Worm (Caenorhabditis elegans) whole organism, L1 larva: ENCODE results near the gene C18D11.7.

ENCODE experiments used
- C16A3.4 ChIP-seq: fragments of 150-350 bp; optimal IDR thresholded peaks from 2 replicates; lab custom pipeline; 2014; ENCODE audit warnings: missing biosample characterization, missing genetic modification characterization
- Y116A8C.19 ChIP-seq: sonication (generic microtip); optimal IDR thresholded peaks from 2 replicates; lab custom pipeline; 2016; ENCODE audit warnings: missing compliant biosample characterization, missing genetic modification characterization, borderline replicate concordance
- alr-1 ChIP-seq: fragments of 200-800 bp; sonication (Bioruptor generic); optimal IDR thresholded peaks from 2 replicates; lab custom pipeline; 2018; ENCODE audit warnings: borderline replicate concordance, mild to moderate bottlenecking, missing genetic modification characterization, missing compliant biosample characterization
- aly-2 ChIP-seq: fragments of 150-350 bp; optimal IDR thresholded peaks from 2 replicates; lab custom pipeline; 2014; ENCODE audit warnings: missing biosample characterization, missing genetic modification characterization
- ama-1 ChIP-seq: fragments of 150-350 bp; optimal IDR thresholded peaks from 2 replicates; lab custom pipeline; 2014
- blmp-1 ChIP-seq: fragments of 150-350 bp; optimal IDR thresholded peaks from 2 replicates; lab custom pipeline; 2014; ENCODE audit warnings: missing biosample characterization, missing genetic modification characterization
- ceh-63 ChIP-seq: fragments of 200-800 bp; sonication (Bioruptor generic); optimal IDR thresholded peaks from 2 replicates; lab custom pipeline; 2018; ENCODE audit warnings: mild to moderate bottlenecking, missing genetic modification characterization, missing compliant biosample characterization
- ceh-8 ChIP-seq: fragments of 200-800 bp; sonication (Bioruptor generic); optimal IDR thresholded peaks from 2 replicates; lab custom pipeline; 2018; ENCODE audit warnings: mild to moderate bottlenecking, missing genetic modification characterization, moderate library complexity, missing compliant biosample characterization
- ceh-88 ChIP-seq: fragments of 200-800 bp; sonication (Bioruptor generic); IDR thresholded peaks from 2 replicates; pipeline ENCODE4 v1.3.6; 2022; ENCODE audit warnings: missing genetic modification characterization, missing compliant biosample characterization
- dpl-1 ChIP-seq, 3 experiments: fragments of 150-350 bp in 2 of 3; sonication (generic microtip) in 1 of 3; optimal IDR thresholded peaks; 2 replicates each; lab custom pipeline; 2014 to 2017; ENCODE audit warnings: missing biosample characterization in 3 of 3, missing genetic modification characterization in 3 of 3, missing genetic modification reagents in 3 of 3
- efl-1 ChIP-seq, 4 experiments: fragments of 150-350 bp; optimal IDR thresholded peaks in 3 of 4; peaks in 1 of 4; 1 replicate in 1 of 4; 2 replicates in 3 of 4; lab custom pipeline; 2014; ENCODE audit warnings: missing biosample characterization in 2 of 4, missing genetic modification characterization in 2 of 4, missing genetic modification reagents in 2 of 4
- efl-3 ChIP-seq: fragments of 200-800 bp; sonication (Bioruptor generic); optimal IDR thresholded peaks from 2 replicates; lab custom pipeline; 2018; ENCODE audit warnings: mild to moderate bottlenecking, missing genetic modification characterization, missing compliant biosample characterization
- elt-2 ChIP-seq: sonication (generic microtip); optimal IDR thresholded peaks from 2 replicates; lab custom pipeline; 2016; ENCODE audit warnings: missing genetic modification characterization, mild to moderate bottlenecking, inconsistent platforms, missing compliant biosample characterization, missing genetic modification reagents
- elt-3 ChIP-seq, 6 experiments: fragments of 150-350 bp in 1 of 6; sonication (generic microtip); optimal IDR thresholded peaks; 2 replicates each; lab custom pipeline; 2017 to 2018; ENCODE audit warnings: missing biosample characterization in 6 of 6, missing genetic modification characterization in 6 of 6, inconsistent platforms in 1 of 6
- fkh-10 ChIP-seq: sonication (generic microtip); optimal IDR thresholded peaks from 2 replicates; lab custom pipeline; 2017; ENCODE audit warnings: missing biosample characterization, missing genetic modification reagents, missing genetic modification characterization
- fkh-4 ChIP-seq: sonication (generic microtip); optimal IDR thresholded peaks from 2 replicates; lab custom pipeline; 2016; ENCODE audit warnings: missing compliant biosample characterization, missing genetic modification characterization, borderline replicate concordance
- fos-1 ChIP-seq: fragments of 150-350 bp; optimal IDR thresholded peaks from 2 replicates; lab custom pipeline; 2014; ENCODE audit warnings: missing biosample characterization, missing genetic modification characterization
- grh-1 ChIP-seq: fragments of 200-800 bp; sonication (Bioruptor generic); IDR thresholded peaks from 2 replicates; pipeline ENCODE4 v1.3.6; 2022; ENCODE audit warnings: missing genetic modification reagents, missing genetic modification characterization, missing compliant biosample characterization
- hlh-17 ChIP-seq: fragments of 200-800 bp; sonication (Bioruptor generic); optimal IDR thresholded peaks from 2 replicates; lab custom pipeline; 2018; ENCODE audit warnings: missing genetic modification characterization, mild to moderate bottlenecking, missing compliant biosample characterization, moderate library complexity, borderline replicate concordance
- hlh-4 ChIP-seq: sonication (generic microtip); optimal IDR thresholded peaks from 2 replicates; lab custom pipeline; 2016; ENCODE audit warnings: mild to moderate bottlenecking, missing genetic modification characterization, missing compliant biosample characterization
- irx-1 ChIP-seq: sonication (generic microtip); optimal IDR thresholded peaks from 2 replicates; lab custom pipeline; 2016; ENCODE audit warnings: missing genetic modification characterization, missing compliant biosample characterization
- isw-1 ChIP-seq: fragments of 200-800 bp; sonication (Bioruptor generic); IDR thresholded peaks from 2 replicates; pipeline ENCODE4 v1.3.6; 2022; ENCODE audit warnings: missing genetic modification characterization, missing compliant biosample characterization
- jun-1 ChIP-seq: fragments of 150-350 bp; optimal IDR thresholded peaks from 2 replicates; lab custom pipeline; 2014; ENCODE audit warnings: missing biosample characterization, missing genetic modification reagents, missing genetic modification characterization
- lin-39 ChIP-seq: fragments of 150-350 bp; optimal IDR thresholded peaks from 2 replicates; lab custom pipeline; 2014; ENCODE audit warnings: missing biosample characterization, missing genetic modification reagents, missing genetic modification characterization
- lsy-2 ChIP-seq, 2 experiments: fragments of 150-350 bp; optimal IDR thresholded peaks; 2 replicates each; lab custom pipeline; 2014; ENCODE audit warnings: missing biosample characterization in 2 of 2, missing genetic modification characterization in 2 of 2
- mdl-1 ChIP-seq, 2 experiments: fragments of 150-350 bp; optimal IDR thresholded peaks; 2 replicates each; lab custom pipeline; 2014 to 2017; ENCODE audit warnings: missing biosample characterization in 2 of 2, missing genetic modification characterization in 2 of 2, inconsistent platforms in 1 of 2
- mef-2 ChIP-seq: fragments of 150-350 bp; optimal IDR thresholded peaks from 2 replicates; lab custom pipeline; 2014; ENCODE audit warnings: missing biosample characterization, missing genetic modification characterization
- mep-1 ChIP-seq: fragments of 150-350 bp; optimal IDR thresholded peaks from 2 replicates; lab custom pipeline; 2014; ENCODE audit warnings: missing biosample characterization, missing genetic modification characterization
- nhr-11 ChIP-seq: fragments of 150-350 bp; optimal IDR thresholded peaks from 2 replicates; lab custom pipeline; 2014; ENCODE audit warnings: missing biosample characterization, missing genetic modification characterization
- nhr-19 ChIP-seq: fragments of 200-800 bp; sonication (Bioruptor generic); conservative IDR thresholded peaks from 2 replicates; pipeline ENCODE4 v1.3.6; 2022; ENCODE audit warnings: missing genetic modification characterization, missing compliant biosample characterization
- nhr-237 ChIP-seq: fragments of 150-350 bp; optimal IDR thresholded peaks from 2 replicates; lab custom pipeline; 2014; ENCODE audit warnings: missing biosample characterization, missing genetic modification characterization
- nhr-28 ChIP-seq: fragments of 150-350 bp; optimal IDR thresholded peaks from 2 replicates; lab custom pipeline; 2014; ENCODE audit warnings: missing biosample characterization, missing genetic modification characterization
- nhr-71 ChIP-seq: sonication (generic microtip); optimal IDR thresholded peaks from 2 replicates; lab custom pipeline; 2016; ENCODE audit warnings: mild to moderate bottlenecking, missing genetic modification characterization, moderate library complexity, missing compliant biosample characterization
- rnt-1 ChIP-seq: sonication (generic microtip); optimal IDR thresholded peaks from 2 replicates; lab custom pipeline; 2016; ENCODE audit warnings: mild to moderate bottlenecking, missing genetic modification characterization, moderate library complexity, missing compliant biosample characterization
- skn-1 ChIP-seq: fragments of 150-350 bp; optimal IDR thresholded peaks from 2 replicates; lab custom pipeline; 2014; ENCODE audit warnings: missing biosample characterization, missing genetic modification characterization
- snpc-4 ChIP-seq: fragments of 150-350 bp; optimal IDR thresholded peaks from 2 replicates; lab custom pipeline; 2014; ENCODE audit warnings: missing biosample characterization, missing genetic modification characterization
- sox-4 ChIP-seq: sonication (generic microtip); optimal IDR thresholded peaks from 2 replicates; lab custom pipeline; 2016; ENCODE audit warnings: missing genetic modification characterization, missing compliant biosample characterization
- sptf-1 ChIP-seq: fragments of 150-350 bp; optimal IDR thresholded peaks from 2 replicates; lab custom pipeline; 2014; ENCODE audit warnings: missing biosample characterization, missing genetic modification characterization
- tbx-2 ChIP-seq: sonication (generic microtip); optimal IDR thresholded peaks from 2 replicates; lab custom pipeline; 2016; ENCODE audit warnings: missing genetic modification characterization, missing compliant biosample characterization
- tlp-1 ChIP-seq: fragments of 150-350 bp; optimal IDR thresholded peaks from 2 replicates; lab custom pipeline; 2014; ENCODE audit warnings: missing biosample characterization, missing genetic modification characterization
- unc-98 ChIP-seq: fragments of 200-800 bp; sonication (Bioruptor generic); IDR thresholded peaks from 2 replicates; pipeline ENCODE4 v1.3.6; 2022; ENCODE audit warnings: missing genetic modification characterization, missing compliant biosample characterization
- vab-15 ChIP-seq: sonication (generic microtip); optimal IDR thresholded peaks from 2 replicates; lab custom pipeline; 2017; ENCODE audit warnings: missing genotype, mild to moderate bottlenecking, missing genetic modification characterization, missing compliant biosample characterization
- zip-4 ChIP-seq: fragments of 200-800 bp; sonication (Bioruptor generic); optimal IDR thresholded peaks from 2 replicates; lab custom pipeline; 2018; ENCODE audit warnings: mild to moderate bottlenecking, missing genetic modification characterization, moderate library complexity, missing compliant biosample characterization
- ztf-11 ChIP-seq, 2 experiments: sonication (generic microtip); optimal IDR thresholded peaks; 2 replicates each; lab custom pipeline; 2016 to 2017; ENCODE audit warnings: missing genetic modification characterization in 2 of 2, missing biosample characterization in 1 of 2, missing compliant biosample characterization in 1 of 2

C18D11.7 gene

ce11 chrIII:11823260-11823659, 16.7 kb upstream of the C18D11.7 start, which contains the start of gene C18D11.3 (continued):
- TF ChIP-seq unc-98 = peak; percentile 6; the same call in 1 of the 2 replicates
- peak; percentile 79 for TF ChIP-seq nhr-19 (GFP tag; lab: Robert Waterston, UW)
- TF ChIP-seq tlp-1 (tag; lab: Kevin White, UChicago) = no peak
- no peak for TF ChIP-seq mef-2
- TF ChIP-seq ceh-63 (GFP tag; lab: Kevin White, UChicago) = no peak
- no peak for TF ChIP-seq sox-4 (tag; lab: Kevin White, UChicago)
- TF ChIP-seq jun-1 (tag; lab: Kevin White, UChicago) = peak; percentile 52
- TF ChIP-seq ceh-8 (GFP tag; lab: Kevin White, UChicago) = no peak
- TF ChIP-seq mep-1 = peak; percentile 94
- TF ChIP-seq sptf-1 (tag; lab: Kevin White, UChicago) = no peak
- peak; percentile 84 to 86 for TF ChIP-seq efl-1 (optimal IDR thresholded peaks at IDR 0.05; lab: Kevin White, UChicago)
- TF ChIP-seq efl-1 (GFP tag; optimal IDR thresholded peaks at IDR 0.05 in 1 of 2; lab: Kevin White, UChicago) = peak; percentile 81 to 97
- peak; percentile 94 for TF ChIP-seq C16A3.4 (tag; lab: Kevin White, UChicago)
- TF ChIP-seq nhr-237 (tag; lab: Kevin White, UChicago) = peak; percentile 16
- TF ChIP-seq zip-4 (GFP tag; lab: Kevin White, UChicago) = no peak
- no peak for TF ChIP-seq aly-2 (tag; lab: Kevin White, UChicago)
- no peak for TF ChIP-seq hlh-4 (tag; lab: Kevin White, UChicago)
- no peak for TF ChIP-seq nhr-11
- no peak for TF ChIP-seq ama-1 (lab: Kevin White, UChicago)
- TF ChIP-seq elt-3 (tag; optimal IDR thresholded peaks at IDR 0.05; lab: Kevin White, UChicago) = peak in 4 of 6 experiments; percentile 23 to 91 (median 54)
- no peak for TF ChIP-seq Y116A8C.19 (tag; lab: Kevin White, UChicago)
- TF ChIP-seq grh-1 (GFP tag; lab: Robert Waterston, UW) = 0 out of 2 replicates have a peak, but pooled peaks have one; percentile 16
- peak; percentile 74 for TF ChIP-seq isw-1 (GFP tag; lab: Robert Waterston, UW)
- TF ChIP-seq hlh-17 (GFP tag; lab: Kevin White, UChicago) = no peak
- TF ChIP-seq fkh-4 (tag; lab: Kevin White, UChicago) = no peak
- peak in 1 of 2 experiments; percentile 96 for TF ChIP-seq mdl-1 (tag; optimal IDR thresholded peaks at IDR 0.05; lab: Kevin White, UChicago)
- TF ChIP-seq lin-39 (tag; lab: Kevin White, UChicago) = peak; percentile 44
- no peak for TF ChIP-seq alr-1 (tag; lab: Kevin White, UChicago)
- TF ChIP-seq tbx-2 (tag; lab: Kevin White, UChicago) = peak; percentile 88
- peak; percentile 92 for TF ChIP-seq nhr-71 (tag; lab: Kevin White, UChicago)
- no peak for TF ChIP-seq nhr-28
- peak; percentile 92 for TF ChIP-seq rnt-1 (tag; lab: Kevin White, UChicago)
- TF ChIP-seq fos-1 (tag; lab: Kevin White, UChicago) = peak; percentile 77
- TF ChIP-seq ztf-11 (tag; optimal IDR thresholded peaks at IDR 0.05; lab: Kevin White, UChicago) = peak in 1 of 2 experiments; percentile 22
- peak; percentile 65 for TF ChIP-seq elt-2 (tag; lab: Kevin White, UChicago)
- peak; percentile 60 for TF ChIP-seq irx-1 (tag; lab: Kevin White, UChicago)
- TF ChIP-seq efl-3 = no peak
- peak; percentile 74 to 85 (median 84) for TF ChIP-seq dpl-1 (GFP tag; optimal IDR thresholded peaks at IDR 0.05; lab: Kevin White, UChicago)
- peak; percentile 88 for TF ChIP-seq snpc-4 (tag; lab: Kevin White, UChicago)
- peak; percentile 74 for TF ChIP-seq blmp-1 (tag; lab: Kevin White, UChicago)
- TF ChIP-seq skn-1 (tag; lab: Kevin White, UChicago) = peak; percentile 88
- peak; percentile 96 to 99 for TF ChIP-seq lsy-2 (tag; optimal IDR thresholded peaks at IDR 0.05; lab: Kevin White, UChicago)
- peak; percentile 77 for TF ChIP-seq vab-15 (tag; lab: Kevin White, UChicago)
- peak; percentile 38 for TF ChIP-seq fkh-10
- no peak; the same call in 1 of the 2 replicates for TF ChIP-seq ceh-88 (GFP tag; lab: Robert Waterston, UW)
